Worm (Caenorhabditis elegans) whole organism, late embryonic: ENCODE results near the gene blos-7.

Experiments used
- C38D4.7 ChIP-seq: fragments of 200-800 bp; sonication (Bioruptor generic); optimal IDR thresholded peaks from 2 replicates; lab custom pipeline; 2018; ENCODE audit warnings: mild to moderate bottlenecking, missing genetic modification characterization, moderate library complexity, missing compliant biosample characterization
- F13H6.1 ChIP-seq: sonication (generic microtip); optimal IDR thresholded peaks from 2 replicates; lab custom pipeline; 2016; ENCODE audit warnings: missing genetic modification characterization, missing compliant biosample characterization
- K02D7.2 ChIP-seq: sonication (generic microtip); optimal IDR thresholded peaks from 2 replicates; lab custom pipeline; 2017; ENCODE audit warnings: mild to moderate bottlenecking, missing genetic modification characterization, missing compliant biosample characterization
- K09A11.1 ChIP-seq: sonication (generic microtip); optimal IDR thresholded peaks from 2 replicates; lab custom pipeline; 2017; ENCODE audit warnings: antibody characterized with exemption, mild to moderate bottlenecking, missing genetic modification characterization, missing compliant biosample characterization; ENCODE audit not compliant: insufficient read depth
- ama-1 ChIP-seq: fragments of 150-350 bp; optimal IDR thresholded peaks from 2 replicates; lab custom pipeline; 2014
- ceh-14 ChIP-seq: sonication (generic microtip); optimal IDR thresholded peaks from 2 replicates; lab custom pipeline; 2016; ENCODE audit warnings: missing genotype, missing genetic modification characterization, missing compliant biosample characterization
- ceh-18 ChIP-seq: sonication (generic microtip); optimal IDR thresholded peaks from 2 replicates; lab custom pipeline; 2016; ENCODE audit warnings: missing genetic modification characterization, missing compliant biosample characterization
- ceh-19 ChIP-seq: fragments of 200-800 bp; sonication (Bioruptor generic); optimal IDR thresholded peaks from 2 replicates; lab custom pipeline; 2018; ENCODE audit warnings: mild to moderate bottlenecking, missing genetic modification characterization, missing compliant biosample characterization
- ceh-2 ChIP-seq: sonication (generic microtip); optimal IDR thresholded peaks from 2 replicates; lab custom pipeline; 2016; ENCODE audit warnings: missing genotype, missing genetic modification characterization, missing compliant biosample characterization
- ceh-22 ChIP-seq: sonication (generic microtip); optimal IDR thresholded peaks from 2 replicates; lab custom pipeline; 2017; ENCODE audit warnings: missing biosample characterization, missing genetic modification characterization
- ceh-30 ChIP-seq: fragments of 150-350 bp; optimal IDR thresholded peaks from 2 replicates; lab custom pipeline; 2014; ENCODE audit warnings: missing biosample characterization, missing genetic modification characterization
- ceh-45 ChIP-seq: fragments of 200-800 bp; sonication (Bioruptor generic); IDR thresholded peaks from 2 replicates; pipeline ENCODE4 v1.3.6; 2022; ENCODE audit warnings: missing genetic modification reagents, missing genetic modification characterization, missing compliant biosample characterization
- ceh-9 ChIP-seq: sonication (generic microtip); optimal IDR thresholded peaks from 2 replicates; lab custom pipeline; 2016; ENCODE audit warnings: mild to moderate bottlenecking, missing genetic modification characterization, inconsistent platforms, missing compliant biosample characterization
- che-1 ChIP-seq: sonication (generic microtip); optimal IDR thresholded peaks from 2 replicates; lab custom pipeline; 2016; ENCODE audit warnings: mild to moderate bottlenecking, missing genetic modification characterization, missing compliant biosample characterization
- dmd-4 ChIP-seq: sonication (generic microtip); optimal IDR thresholded peaks from 2 replicates; lab custom pipeline; 2016; ENCODE audit warnings: borderline replicate concordance, missing genetic modification characterization, missing compliant biosample characterization
- dve-1 ChIP-seq: sonication (generic microtip); optimal IDR thresholded peaks from 2 replicates; lab custom pipeline; 2017; ENCODE audit warnings: antibody characterized with exemption, mild to moderate bottlenecking, missing genetic modification characterization, missing compliant biosample characterization
- elt-2 ChIP-seq: sonication (generic microtip); optimal IDR thresholded peaks from 2 replicates; lab custom pipeline; 2016; ENCODE audit warnings: missing genetic modification reagents, missing genetic modification characterization, missing compliant biosample characterization
- ets-4 ChIP-seq: sonication (generic microtip); optimal IDR thresholded peaks from 2 replicates; lab custom pipeline; 2016; ENCODE audit warnings: missing genetic modification characterization, missing compliant biosample characterization
- eyg-1 ChIP-seq: sonication (generic microtip); optimal IDR thresholded peaks from 2 replicates; lab custom pipeline; 2016; ENCODE audit warnings: missing genotype, missing genetic modification characterization, missing compliant biosample characterization
- fax-1 ChIP-seq: sonication (generic microtip); optimal IDR thresholded peaks from 2 replicates; lab custom pipeline; 2016; ENCODE audit warnings: missing genotype, missing genetic modification characterization, missing compliant biosample characterization
- fkh-10 ChIP-seq: fragments of 150-350 bp; optimal IDR thresholded peaks from 2 replicates; lab custom pipeline; 2014; ENCODE audit warnings: missing biosample characterization, missing genetic modification reagents, missing genetic modification characterization
- fkh-6 ChIP-seq: sonication (generic microtip); optimal IDR thresholded peaks from 2 replicates; lab custom pipeline; 2016; ENCODE audit warnings: missing genetic modification characterization, missing compliant biosample characterization
- hlh-13 ChIP-seq: fragments of 200-800 bp; sonication (Bioruptor generic); optimal IDR thresholded peaks from 2 replicates; lab custom pipeline; 2018; ENCODE audit warnings: mild to moderate bottlenecking, missing genetic modification characterization, missing compliant biosample characterization
- hlh-15 ChIP-seq: sonication (generic microtip); optimal IDR thresholded peaks from 2 replicates; lab custom pipeline; 2016; ENCODE audit warnings: missing genetic modification characterization, missing compliant biosample characterization
- hlh-6 ChIP-seq: sonication (generic microtip); optimal IDR thresholded peaks from 2 replicates; lab custom pipeline; 2016; ENCODE audit warnings: missing genotype, missing genetic modification characterization, missing compliant biosample characterization
- hlh-8 ChIP-seq: sonication (generic microtip); optimal IDR thresholded peaks from 2 replicates; lab custom pipeline; 2016; ENCODE audit warnings: missing genotype, missing genetic modification characterization, missing compliant biosample characterization
- lim-6 ChIP-seq: sonication (generic microtip); optimal IDR thresholded peaks from 2 replicates; lab custom pipeline; 2016; ENCODE audit warnings: missing genetic modification characterization, missing compliant biosample characterization
- lin-11 ChIP-seq: fragments of 200-800 bp; sonication (Bioruptor generic); optimal IDR thresholded peaks from 2 replicates; lab custom pipeline; 2018; ENCODE audit warnings: mild to moderate bottlenecking, missing genetic modification characterization, missing compliant biosample characterization
- madf-2 ChIP-seq: sonication (generic microtip); optimal IDR thresholded peaks from 2 replicates; lab custom pipeline; 2017; ENCODE audit warnings: missing genetic modification characterization, missing compliant biosample characterization
- nhr-11 ChIP-seq: fragments of 150-350 bp; optimal IDR thresholded peaks from 2 replicates; lab custom pipeline; 2014; ENCODE audit warnings: missing biosample characterization, missing genetic modification characterization
- nhr-232 ChIP-seq: sonication (generic microtip); optimal IDR thresholded peaks from 2 replicates; lab custom pipeline; 2016; ENCODE audit warnings: missing genetic modification characterization, missing compliant biosample characterization
- pha-2 ChIP-seq: sonication (generic microtip); optimal IDR thresholded peaks from 2 replicates; lab custom pipeline; 2017; ENCODE audit warnings: mild to moderate bottlenecking, missing genetic modification characterization, missing compliant biosample characterization
- pha-4 ChIP-seq: fragments of 150-350 bp; optimal IDR thresholded peaks from 2 replicates; lab custom pipeline; 2018; ENCODE audit warnings: missing biosample characterization, missing genetic modification reagents, missing genetic modification characterization
- pqm-1 ChIP-seq: sonication (generic microtip); optimal IDR thresholded peaks from 2 replicates; lab custom pipeline; 2016; ENCODE audit warnings: missing genetic modification characterization, missing compliant biosample characterization
- pros-1 ChIP-seq: fragments of 150-350 bp; optimal IDR thresholded peaks from 2 replicates; lab custom pipeline; 2014; ENCODE audit warnings: missing biosample characterization, missing genetic modification reagents, missing genetic modification characterization
- ref-2 ChIP-seq: sonication (generic microtip); optimal IDR thresholded peaks from 2 replicates; lab custom pipeline; 2016; ENCODE audit warnings: missing genetic modification characterization, missing compliant biosample characterization
- rnt-1 ChIP-seq: sonication (generic microtip); optimal IDR thresholded peaks from 2 replicates; lab custom pipeline; 2016; ENCODE audit warnings: missing genetic modification characterization, missing compliant biosample characterization
- sdc-2 ChIP-seq: sonication (generic microtip); optimal IDR thresholded peaks from 2 replicates; lab custom pipeline; 2016; ENCODE audit warnings: missing genotype, missing genetic modification characterization, missing compliant biosample characterization
- sox-2 ChIP-seq: fragments of 200-800 bp; sonication (Bioruptor generic); IDR thresholded peaks from 2 replicates; pipeline ENCODE4 v1.3.6; 2022; ENCODE audit warnings: missing genetic modification reagents, missing genetic modification characterization, missing compliant biosample characterization
- tbx-7 ChIP-seq: sonication (generic microtip); optimal IDR thresholded peaks from 2 replicates; lab custom pipeline; 2016; ENCODE audit warnings: missing genotype, missing genetic modification characterization, missing compliant biosample characterization
- ttx-3 ChIP-seq: sonication (generic microtip); optimal IDR thresholded peaks from 2 replicates; lab custom pipeline; 2016; ENCODE audit warnings: missing genetic modification reagents, missing genetic modification characterization, missing compliant biosample characterization
- unc-42 ChIP-seq: sonication (generic microtip); optimal IDR thresholded peaks from 2 replicates; lab custom pipeline; 2016; ENCODE audit warnings: missing genotype, missing genetic modification characterization, missing compliant biosample characterization
- unc-55 ChIP-seq: sonication (generic microtip); optimal IDR thresholded peaks from 2 replicates; lab custom pipeline; 2017; ENCODE audit warnings: missing biosample characterization, missing genetic modification reagents, missing genetic modification characterization
- unc-86 ChIP-seq: sonication (generic microtip); optimal IDR thresholded peaks from 2 replicates; lab custom pipeline; 2016; ENCODE audit warnings: missing genetic modification characterization, missing compliant biosample characterization

blos-7 gene

ce11 chrIV:3579477-3579975 is 3.2 kb downstream of the blos-7 start, which contains the start of gene Y37E11B.1:
Y37E11B.1 (plus strand) TSS chrIV:3579621.
- TF ChIP-seq ceh-2 (tag; lab: Kevin White, UChicago) (no peak), ttx-3 (tag; lab: Kevin White, UChicago) (no peak), K02D7.2 (tag; lab: Kevin White, UChicago) (no peak), ama-1 (lab: Kevin White, UChicago) (no peak), ceh-9 (tag; lab: Kevin White, UChicago) (no peak), nhr-11 (no peak), eyg-1 (tag; lab: Kevin White, UChicago) (no peak), ets-4 (tag; lab: Kevin White, UChicago) (no peak), madf-2 (no peak), fkh-6 (tag; lab: Kevin White, UChicago) (no peak), fkh-10 (GFP tag; lab: Kevin White, UChicago) (no peak), dmd-4 (tag; lab: Kevin White, UChicago) (no peak), unc-42 (tag; lab: Kevin White, UChicago) (no peak), unc-86 (tag; lab: Kevin White, UChicago) (no peak), elt-2 (tag; lab: Kevin White, UChicago) (no peak), C38D4.7 (GFP tag; lab: Kevin White, UChicago) (no peak), pha-2 (no peak), ref-2 (tag; lab: Kevin White, UChicago) (no peak), pha-4 (no peak)

- no peak for TF ChIP-seq ceh-22 (tag; lab: Kevin White, UChicago)
- TF ChIP-seq eyg-1 (tag; lab: Kevin White, UChicago), result no peak
- no peak for TF ChIP-seq ceh-30 (tag; lab: Kevin White, UChicago)
- TF ChIP-seq, all 69 proteins: peak for 0
Measured at ce11 chrIV:3578667-3579066, 4.0 kb downstream of the blos-7 start.

- no peak for TF ChIP-seq hlh-8
- no peak for TF ChIP-seq dmd-4 (tag; lab: Kevin White, UChicago)
- no peak for TF ChIP-seq ceh-18 (tag; lab: Kevin White, UChicago)
- no peak for TF ChIP-seq elt-2 (tag; lab: Kevin White, UChicago)
- no peak for TF ChIP-seq ttx-3 (tag; lab: Kevin White, UChicago)
- no peak for TF ChIP-seq ceh-2 (tag; lab: Kevin White, UChicago)
- no peak for TF ChIP-seq madf-2
- no peak for TF ChIP-seq ceh-19 (GFP tag; lab: Kevin White, UChicago)
- TF ChIP-seq unc-86 (tag; lab: Kevin White, UChicago), result no peak
- no peak for TF ChIP-seq sox-2 (GFP tag; lab: Robert Waterston, UW)
- no peak for TF ChIP-seq ceh-30 (tag; lab: Kevin White, UChicago)
- TF ChIP-seq fkh-10 (GFP tag; lab: Kevin White, UChicago), result no peak
- TF ChIP-seq ceh-14 (tag; lab: Kevin White, UChicago), result no peak
- TF ChIP-seq ceh-45 (GFP tag; lab: Robert Waterston, UW), result no peak
- no peak for TF ChIP-seq pqm-1 (tag; lab: Kevin White, UChicago)
- TF ChIP-seq sdc-2, result no peak
- TF ChIP-seq unc-42 (tag; lab: Kevin White, UChicago), result no peak
- no peak for TF ChIP-seq ets-4 (tag; lab: Kevin White, UChicago)
- TF ChIP-seq F13H6.1 (tag; lab: Kevin White, UChicago), result no peak
- no peak for TF ChIP-seq K09A11.1 (tag; lab: Kevin White, UChicago)
Measured at ce11 chrIV:3578155-3578554, 4.6 kb downstream of the blos-7 start, which contains the start of gene Y37E11B.2. Y37E11B.2 (plus strand) TSS chrIV:3578455.

DNA sequence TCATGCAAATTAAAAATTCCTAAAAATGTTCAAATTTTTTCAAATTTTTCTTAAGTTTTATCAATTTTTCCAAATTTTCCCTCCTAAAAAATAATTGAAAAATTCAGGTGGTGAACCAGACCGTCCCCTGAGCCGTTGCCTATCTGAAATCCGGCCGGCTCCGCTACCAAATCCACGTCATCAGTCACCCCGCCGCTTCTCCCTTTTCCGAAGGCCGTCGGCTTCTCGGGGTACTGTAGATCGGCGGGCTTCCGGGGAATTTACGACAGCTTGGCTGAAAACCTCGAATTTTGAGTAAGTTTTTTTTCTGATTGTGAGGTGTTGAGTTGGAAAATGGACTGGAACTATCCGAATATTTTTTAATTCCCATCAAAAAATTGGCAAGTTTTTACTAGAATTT is 12.1 kb downstream of the blos-7 start:
- TF ChIP-seq dve-1 (tag; lab: Kevin White, UChicago) (no peak), ceh-19 (GFP tag; lab: Kevin White, UChicago) (no peak), hlh-13 (GFP tag; lab: Kevin White, UChicago) (no peak), pros-1 (tag; lab: Kevin White, UChicago) (no peak), unc-55 (GFP tag; lab: Kevin White, UChicago) (no peak), K09A11.1 (tag; lab: Kevin White, UChicago) (no peak), lin-11 (tag; lab: Kevin White, UChicago) (no peak), che-1 (tag; lab: Kevin White, UChicago) (no peak), nhr-232 (no peak), lim-6 (tag; lab: Kevin White, UChicago) (no peak), sox-2 (GFP tag; lab: Robert Waterston, UW) (no peak), tbx-7 (tag; lab: Kevin White, UChicago) (no peak), hlh-6 (tag; lab: Kevin White, UChicago) (no peak), K02D7.2 (tag; lab: Kevin White, UChicago) (no peak), hlh-15 (tag; lab: Kevin White, UChicago) (no peak), rnt-1 (tag; lab: Kevin White, UChicago) (no peak), fax-1 (tag; lab: Kevin White, UChicago) (no peak), ceh-18 (tag; lab: Kevin White, UChicago) (no peak), pha-4 (no peak)
- TF ChIP-seq, all 69 proteins: peak for 0
